Worm (Caenorhabditis elegans): ENCODE measurements around the gene cutl-11.

DNA sequence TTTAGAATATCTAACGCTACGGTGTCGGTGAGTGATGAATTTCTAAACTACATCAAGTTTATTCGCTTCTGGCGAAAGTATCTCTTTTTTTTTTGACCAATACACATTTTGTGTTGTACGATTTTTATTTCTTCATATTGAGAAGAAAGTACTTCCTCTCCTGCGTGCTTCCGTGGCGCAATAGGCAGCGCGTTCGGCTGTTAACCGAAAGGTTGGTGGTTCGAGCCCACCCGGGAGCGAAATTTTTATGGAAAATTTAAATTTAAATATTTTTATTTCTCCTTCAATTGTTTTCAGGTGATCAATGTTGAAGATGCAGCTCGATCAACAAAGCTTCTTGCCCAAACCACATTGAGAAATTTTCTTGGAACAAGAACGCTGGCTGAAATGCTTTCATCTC lies 5.1 kb downstream of the cutl-11 start:
- TF ChIP-seq med-1 (GFP tag; optimal IDR thresholded peaks at IDR 0.05; ENCODE audit: insufficient read depth): no peak
- 0 out of 2 replicates have a peak, but pooled peaks have one; percentile 39 for TF ChIP-seq flt-1 (GFP tag; IDR thresholded peaks at IDR 0.05)
- no peak for TF ChIP-seq ztf-23 (GFP tag; IDR thresholded peaks at IDR 0.05)
- TF ChIP-seq ref-1 (GFP tag; conservative IDR thresholded peaks at IDR 0.05): no peak
- no peak for TF ChIP-seq cog-1 (tag; optimal IDR thresholded peaks at IDR 0.05)
- TF ChIP-seq tab-1 (GFP tag; IDR thresholded peaks at IDR 0.05): no peak
- no peak for TF ChIP-seq ztf-29 (GFP tag; IDR thresholded peaks at IDR 0.05)
- peak; percentile 55; the same call in 1 of the 2 replicates for TF ChIP-seq T22C8.4 (GFP tag; IDR thresholded peaks at IDR 0.05)
